Fruit fly (Drosophila melanogaster): ENCODE data around the gene del.

del gene

dm6 chr2L:21142972-21143385 is 5.4 kb downstream of the del start, which contains the start of gene pths:
Gene pths (plus strand): TSS chr2L:21143229.
- TF ChIP-seq CG12744 (GFP tag; optimal IDR thresholded peaks at IDR 0.05) (peak; percentile 22), lab (GFP tag; optimal IDR thresholded peaks at IDR 0.05) (no peak), zfh1 (GFP tag; IDR thresholded peaks at IDR 0.05) (peak; percentile 58; the same call in 1 of the 3 replicates), mam (GFP tag; optimal IDR thresholded peaks at IDR 0.05) (peak; percentile 79), CG1832 (GFP tag; optimal IDR thresholded peaks at IDR 0.05) (no peak), CG34376 (GFP tag; optimal IDR thresholded peaks at IDR 0.05) (no peak), sens-2 (GFP tag; IDR thresholded peaks at IDR 0.05) (no peak), tio (GFP tag; optimal IDR thresholded peaks at IDR 0.05) (no peak), CG7556 (GFP tag; optimal IDR thresholded peaks at IDR 0.05) (no peak), CG10267 (tag; optimal IDR thresholded peaks at IDR 0.05) (peak; percentile 48), chif (GFP tag; optimal IDR thresholded peaks at IDR 0.05) (peak in 1 of 2 experiments; percentile 38), Sox100B (GFP tag; optimal IDR thresholded peaks at IDR 0.05) (no peak), gro (GFP tag; optimal IDR thresholded peaks at IDR 0.05) (no peak), dati (GFP tag; IDR thresholded peaks at IDR 0.05) (no peak), z (GFP tag; IDR thresholded peaks at IDR 0.05) (no peak), Hand (GFP tag; optimal IDR thresholded peaks at IDR 0.05) (no peak), amos (GFP tag; IDR thresholded peaks at IDR 0.05; ENCODE audit: partially characterized antibody) (peak; percentile 90), sisA (GFP tag; IDR thresholded peaks at IDR 0.05) (peak; percentile 68), CG3065 (GFP tag; optimal IDR thresholded peaks at IDR 0.05) (no peak), p53 (GFP tag; optimal IDR thresholded peaks at IDR 0.05) (no peak), CG7963 (GFP tag; IDR thresholded peaks at IDR 0.05; ENCODE audit: partially characterized antibody) (peak; percentile 65; the same call in 2 of the 3 replicates), bbx (GFP tag; IDR thresholded peaks at IDR 0.05; ENCODE audit: partially characterized antibody) (peak; percentile 89), ase (GFP tag; IDR thresholded peaks at IDR 0.05) (no peak; the same call in 1 of the 3 replicates), CG8924 (tag; optimal IDR thresholded peaks at IDR 0.05) (peak; percentile 15), emc (GFP tag; optimal IDR thresholded peaks at IDR 0.05) (no peak), CG4820 (GFP tag; optimal IDR thresholded peaks at IDR 0.05) (peak; percentile 50), cato (GFP tag; optimal IDR thresholded peaks at IDR 0.05; ENCODE audit: borderline replicate concordance) (no peak), BEAF-32 (GFP tag; optimal IDR thresholded peaks at IDR 0.05) (peak; percentile 91), Hmr (GFP tag; optimal IDR thresholded peaks at IDR 0.05) (peak; percentile 65), ind (GFP tag; optimal IDR thresholded peaks at IDR 0.05) (peak; percentile 61), CG14014 (GFP tag; IDR thresholded peaks at IDR 0.05) (peak; percentile 37; the same call in 1 of the 2 replicates), Ets97D (GFP tag; optimal IDR thresholded peaks at IDR 0.05) (peak; percentile 83), Dbx (GFP tag; IDR thresholded peaks at IDR 0.05) (0 out of 3 replicates have a peak, but pooled peaks have one; percentile 34), fru (optimal IDR thresholded peaks at IDR 0.05) (no peak), CG16813 (GFP tag; IDR thresholded peaks at IDR 0.05; ENCODE audit: partially characterized antibody) (peak; percentile 85), Hsf (GFP tag; optimal IDR thresholded peaks at IDR 0.05) (peak; percentile 67), CG5245 (GFP tag; optimal IDR thresholded peaks at IDR 0.05) (no peak), NK7.1 (GFP tag; optimal IDR thresholded peaks at IDR 0.05) (no peak), sima (GFP tag; optimal IDR thresholded peaks at IDR 0.05) (no peak), odd (GFP tag; optimal IDR thresholded peaks at IDR 0.05) (no peak), CG10147 (GFP tag; optimal IDR thresholded peaks at IDR 0.05) (no peak), Atf6 (GFP tag; IDR thresholded peaks at IDR 0.05) (no peak), CG9609 (GFP tag; optimal IDR thresholded peaks at IDR 0.05) (peak; percentile 37), kah (GFP tag; optimal IDR thresholded peaks at IDR 0.05) (no peak), prd (optimal IDR thresholded peaks at IDR 0.05) (no peak), prd (GFP tag; IDR thresholded peaks at IDR 0.05) (peak; percentile 75), zen2 (GFP tag; IDR thresholded peaks at IDR 0.05; ENCODE audit: partially characterized antibody) (no peak; the same call in 2 of the 3 replicates), CG7745 (tag; optimal IDR thresholded peaks at IDR 0.05) (no peak), cas (GFP tag; IDR thresholded peaks at IDR 0.05) (no peak), caup (GFP tag; optimal IDR thresholded peaks at IDR 0.05; ENCODE audit: severe bottlenecking) (no peak), slbo (GFP tag; IDR thresholded peaks at IDR 0.05) (peak; percentile 75)
